Worm (Caenorhabditis elegans) whole organism, L3 larva: ENCODE data around the gene str-230.

Source experiments
- R02D3.7 ChIP-seq: fragments of 150-350 bp; optimal IDR thresholded peaks from 2 replicates; lab custom pipeline; 2014; ENCODE audit warnings: missing biosample characterization, missing genetic modification characterization
- aly-2 ChIP-seq: fragments of 150-350 bp; optimal IDR thresholded peaks from 2 replicates; lab custom pipeline; 2014; ENCODE audit warnings: missing biosample characterization, missing genetic modification characterization
- ama-1 ChIP-seq: fragments of 150-350 bp; optimal IDR thresholded peaks from 2 replicates; lab custom pipeline; 2018
- ceh-28 ChIP-seq: fragments of 150-350 bp; optimal IDR thresholded peaks from 2 replicates; lab custom pipeline; 2014; ENCODE audit warnings: missing biosample characterization, missing genetic modification reagents, missing genetic modification characterization
- ceh-82 ChIP-seq: fragments of 150-350 bp; optimal IDR thresholded peaks from 2 replicates; lab custom pipeline; 2014; ENCODE audit warnings: missing biosample characterization, missing genetic modification characterization
- daf-12 ChIP-seq: fragments of 150-350 bp; optimal IDR thresholded peaks from 2 replicates; lab custom pipeline; 2014; ENCODE audit warnings: missing biosample characterization, missing genetic modification reagents, missing genetic modification characterization
- egl-5 ChIP-seq: fragments of 150-350 bp; optimal IDR thresholded peaks from 2 replicates; lab custom pipeline; 2017; ENCODE audit warnings: missing biosample characterization, missing genetic modification reagents, missing genetic modification characterization, inconsistent platforms
- elt-1 ChIP-seq: fragments of 150-350 bp; optimal IDR thresholded peaks from 2 replicates; lab custom pipeline; 2014; ENCODE audit warnings: missing biosample characterization, missing genetic modification characterization
- elt-2 ChIP-seq: sonication (generic microtip); optimal IDR thresholded peaks from 2 replicates; lab custom pipeline; 2016; ENCODE audit warnings: missing genetic modification reagents, mild to moderate bottlenecking, missing genetic modification characterization, missing compliant biosample characterization
- eor-1 ChIP-seq, 2 experiments: fragments of 150-350 bp; optimal IDR thresholded peaks; 2 replicates each; lab custom pipeline; 2014 to 2018; ENCODE audit warnings: missing biosample characterization in 2 of 2, missing genetic modification characterization in 2 of 2
- fkh-10 ChIP-seq: sonication (generic microtip); optimal IDR thresholded peaks from 2 replicates; lab custom pipeline; 2017; ENCODE audit warnings: missing biosample characterization, missing genetic modification reagents, missing genetic modification characterization
- fkh-2 ChIP-seq: fragments of 150-350 bp; optimal IDR thresholded peaks from 2 replicates; lab custom pipeline; 2014; ENCODE audit warnings: missing biosample characterization, missing genetic modification reagents, missing genetic modification characterization
- fos-1 ChIP-seq: fragments of 150-350 bp; optimal IDR thresholded peaks from 2 replicates; lab custom pipeline; 2014; ENCODE audit warnings: missing biosample characterization, missing genetic modification characterization
- hmg-11 ChIP-seq: sonication (generic microtip); optimal IDR thresholded peaks from 2 replicates; lab custom pipeline; 2016; ENCODE audit warnings: missing genetic modification characterization, missing compliant biosample characterization
- jun-1 ChIP-seq: fragments of 150-350 bp; optimal IDR thresholded peaks from 2 replicates; lab custom pipeline; 2014; ENCODE audit warnings: missing biosample characterization, missing genetic modification reagents, missing genetic modification characterization
- lin-15B ChIP-seq: fragments of 150-350 bp; optimal IDR thresholded peaks from 2 replicates; lab custom pipeline; 2014; ENCODE audit warnings: missing biosample characterization, missing genetic modification characterization
- lsy-12 ChIP-seq: sonication (generic microtip); optimal IDR thresholded peaks from 2 replicates; lab custom pipeline; 2016; ENCODE audit warnings: mild to moderate bottlenecking, missing genetic modification characterization, missing compliant biosample characterization
- mdl-1 ChIP-seq: fragments of 150-350 bp; optimal IDR thresholded peaks from 2 replicates; lab custom pipeline; 2014; ENCODE audit warnings: missing biosample characterization, missing genetic modification characterization
- nfya-1 ChIP-seq: sonication (generic microtip); optimal IDR thresholded peaks from 2 replicates; lab custom pipeline; 2017; ENCODE audit warnings: missing genetic modification characterization, mild to moderate bottlenecking, missing compliant biosample characterization, antibody characterized with exemption, moderate library complexity; ENCODE audit not compliant: insufficient read depth
- nhr-11 ChIP-seq: fragments of 150-350 bp; optimal IDR thresholded peaks from 2 replicates; lab custom pipeline; 2014; ENCODE audit warnings: missing biosample characterization, missing genetic modification characterization
- nhr-237 ChIP-seq: fragments of 150-350 bp; optimal IDR thresholded peaks from 2 replicates; lab custom pipeline; 2014; ENCODE audit warnings: missing biosample characterization, missing genetic modification characterization
- nhr-28 ChIP-seq: fragments of 150-350 bp; optimal IDR thresholded peaks from 2 replicates; lab custom pipeline; 2014; ENCODE audit warnings: missing biosample characterization, missing genetic modification characterization
- nhr-43 ChIP-seq: sonication (generic microtip); optimal IDR thresholded peaks from 2 replicates; lab custom pipeline; 2016; ENCODE audit warnings: mild to moderate bottlenecking, missing genetic modification characterization, missing compliant biosample characterization; ENCODE audit not compliant: poor library complexity, severe bottlenecking
- nhr-76 ChIP-seq: fragments of 150-350 bp; sonication (generic microtip); optimal IDR thresholded peaks from 5 replicates; lab custom pipeline; 2014; ENCODE audit warnings: missing biosample characterization, missing genetic modification characterization
- nhr-77 ChIP-seq: fragments of 150-350 bp; optimal IDR thresholded peaks from 2 replicates; lab custom pipeline; 2014; ENCODE audit warnings: missing biosample characterization, missing genetic modification characterization
- pha-4 ChIP-seq: fragments of 150-350 bp; optimal IDR thresholded peaks from 2 replicates; lab custom pipeline; 2014; ENCODE audit warnings: missing biosample characterization, missing genetic modification reagents, missing genetic modification characterization
- pqm-1 ChIP-seq: fragments of 150-350 bp; optimal IDR thresholded peaks from 2 replicates; lab custom pipeline; 2017; ENCODE audit warnings: missing biosample characterization, missing genetic modification characterization, inconsistent platforms
- sea-2 ChIP-seq: fragments of 150-350 bp; sonication (generic microtip); optimal IDR thresholded peaks from 4 replicates; lab custom pipeline; 2014; ENCODE audit warnings: missing biosample characterization, missing genetic modification reagents, missing genetic modification characterization
- skn-1 ChIP-seq: fragments of 150-350 bp; optimal IDR thresholded peaks from 2 replicates; lab custom pipeline; 2014; ENCODE audit warnings: missing biosample characterization, missing genetic modification characterization
- tbx-2 ChIP-seq: sonication (generic microtip); optimal IDR thresholded peaks from 2 replicates; lab custom pipeline; 2016; ENCODE audit warnings: mild to moderate bottlenecking, missing genetic modification characterization, missing compliant biosample characterization
- zag-1 ChIP-seq: fragments of 150-350 bp; optimal IDR thresholded peaks from 2 replicates; lab custom pipeline; 2014; ENCODE audit warnings: missing biosample characterization, missing genetic modification characterization
- ztf-11 ChIP-seq: fragments of 150-350 bp; optimal IDR thresholded peaks from 2 replicates; lab custom pipeline; 2014; ENCODE audit warnings: missing biosample characterization, missing genetic modification characterization
- ztf-4 ChIP-seq: fragments of 150-350 bp; optimal IDR thresholded peaks from 2 replicates; lab custom pipeline; 2014; ENCODE audit warnings: missing biosample characterization, missing genetic modification characterization

The str-230 gene

ce11 chrV:14185438-14185837 lies 25.2 kb downstream of the str-230 start, which contains the start of the genes trm-1 and ints-2 (continued):
- TF ChIP-seq pha-4 (tag; lab: Kevin White, UChicago) (peak; percentile 78), elt-1 (tag; lab: Kevin White, UChicago) (no peak), fkh-2 (tag; lab: Kevin White, UChicago) (no peak), zag-1 (tag; lab: Kevin White, UChicago) (no peak), daf-12 (no peak), ceh-82 (tag; lab: Kevin White, UChicago) (no peak), tbx-2 (tag; lab: Kevin White, UChicago) (no peak), nfya-1 (tag; lab: Kevin White, UChicago) (peak; percentile 66), lsy-12 (tag; lab: Kevin White, UChicago) (no peak), eor-1 (tag; optimal IDR thresholded peaks at IDR 0.05; lab: Kevin White, UChicago) (no peak)

ce11 chrV:14182860-14183259 lies 27.8 kb downstream of the str-230 start, which contains the start of gene cest-2.3:
Gene cest-2.3 (minus strand): TSS chrV:14182960.
- TF ChIP-seq mdl-1 (tag; lab: Kevin White, UChicago) = no peak

DNA sequence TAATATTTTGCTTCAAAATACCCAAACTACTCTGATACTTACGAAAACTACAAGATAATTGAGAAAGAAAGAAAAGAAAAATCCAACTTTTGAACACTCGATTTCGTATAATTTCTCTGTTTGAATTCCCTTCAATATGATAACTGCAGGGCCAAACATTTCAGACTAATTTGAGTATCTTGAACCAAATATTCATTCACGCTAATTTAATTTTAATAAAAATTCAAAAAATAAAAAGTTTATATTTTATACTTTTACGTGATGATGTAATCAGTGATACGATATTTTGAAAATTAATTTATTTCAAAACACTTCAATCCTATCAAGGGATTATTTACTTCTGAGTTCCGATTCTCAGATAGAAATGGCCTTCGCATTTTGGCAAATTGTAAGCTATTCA lies 30.7 kb downstream of the str-230 start, which contains the start of gene ZC376.8:
Gene ZC376.8, plus strand, starts transcription at position 301 of the 400 bp plus-strand sequence.
- no peak for TF ChIP-seq sea-2 (GFP tag; lab: Kevin White, UChicago)
- no peak for TF ChIP-seq ama-1 (lab: Kevin White, UChicago)
- TF ChIP-seq fos-1 = no peak
- TF ChIP-seq nfya-1 (tag; lab: Kevin White, UChicago) = no peak
- TF ChIP-seq elt-1 (tag; lab: Kevin White, UChicago) = no peak
- no peak for TF ChIP-seq pqm-1 (tag; lab: Kevin White, UChicago)
- TF ChIP-seq ztf-4 (tag; lab: Kevin White, UChicago) = no peak
- TF ChIP-seq zag-1 (tag; lab: Kevin White, UChicago) = no peak
- no peak for TF ChIP-seq ceh-28 (tag; lab: Kevin White, UChicago)
- TF ChIP-seq nhr-11 = no peak
- no peak for TF ChIP-seq mdl-1 (tag; lab: Kevin White, UChicago)
- no peak for TF ChIP-seq nhr-237 (tag; lab: Kevin White, UChicago)
- no peak for TF ChIP-seq skn-1 (tag; lab: Kevin White, UChicago)
- no peak for TF ChIP-seq pha-4 (tag; lab: Kevin White, UChicago)
- TF ChIP-seq, all 47 proteins: peak for 0

- TF ChIP-seq nhr-43 (tag; lab: Kevin White, UChicago) = peak; percentile 8
- TF ChIP-seq nfya-1 (tag; lab: Kevin White, UChicago) = peak; percentile 21
- TF ChIP-seq hmg-11 (tag; lab: Kevin White, UChicago) = no peak
- peak; percentile 4 for TF ChIP-seq lin-15B (tag; lab: Kevin White, UChicago)
- TF ChIP-seq nhr-76 (tag; lab: Kevin White, UChicago) = no peak
- TF ChIP-seq pha-4 (tag; lab: Kevin White, UChicago) = peak; percentile 26
Measured at ce11 chrV:14177657-14178129, 33.0 kb downstream of the str-230 start, which contains the start of gene ceh-74. Gene ceh-74 (plus strand): TSS chrV:14178079.

ce11 chrV:14176572-14176971 lies 34.1 kb downstream of the str-230 start:
- TF ChIP-seq R02D3.7 (tag; lab: Kevin White, UChicago) (no peak), nhr-28 (tag; lab: Kevin White, UChicago) (no peak), eor-1 (tag; optimal IDR thresholded peaks at IDR 0.05; lab: Kevin White, UChicago) (no peak), ama-1 (lab: Kevin White, UChicago) (no peak), elt-2 (no peak), nhr-77 (no peak), hmg-11 (tag; lab: Kevin White, UChicago) (no peak), aly-2 (tag; lab: Kevin White, UChicago) (no peak), jun-1 (tag; lab: Kevin White, UChicago) (no peak), nhr-43 (tag; lab: Kevin White, UChicago) (no peak), ztf-11 (tag; lab: Kevin White, UChicago) (no peak), lin-15B (tag; lab: Kevin White, UChicago) (no peak), fkh-10 (GFP tag; lab: Kevin White, UChicago) (no peak), elt-1 (tag; lab: Kevin White, UChicago) (no peak), mdl-1 (tag; lab: Kevin White, UChicago) (no peak), egl-5 (tag; lab: Kevin White, UChicago) (no peak)
